ENCODE assay signal across 1 fruit fly cellular context in the genomic region with DNA sequence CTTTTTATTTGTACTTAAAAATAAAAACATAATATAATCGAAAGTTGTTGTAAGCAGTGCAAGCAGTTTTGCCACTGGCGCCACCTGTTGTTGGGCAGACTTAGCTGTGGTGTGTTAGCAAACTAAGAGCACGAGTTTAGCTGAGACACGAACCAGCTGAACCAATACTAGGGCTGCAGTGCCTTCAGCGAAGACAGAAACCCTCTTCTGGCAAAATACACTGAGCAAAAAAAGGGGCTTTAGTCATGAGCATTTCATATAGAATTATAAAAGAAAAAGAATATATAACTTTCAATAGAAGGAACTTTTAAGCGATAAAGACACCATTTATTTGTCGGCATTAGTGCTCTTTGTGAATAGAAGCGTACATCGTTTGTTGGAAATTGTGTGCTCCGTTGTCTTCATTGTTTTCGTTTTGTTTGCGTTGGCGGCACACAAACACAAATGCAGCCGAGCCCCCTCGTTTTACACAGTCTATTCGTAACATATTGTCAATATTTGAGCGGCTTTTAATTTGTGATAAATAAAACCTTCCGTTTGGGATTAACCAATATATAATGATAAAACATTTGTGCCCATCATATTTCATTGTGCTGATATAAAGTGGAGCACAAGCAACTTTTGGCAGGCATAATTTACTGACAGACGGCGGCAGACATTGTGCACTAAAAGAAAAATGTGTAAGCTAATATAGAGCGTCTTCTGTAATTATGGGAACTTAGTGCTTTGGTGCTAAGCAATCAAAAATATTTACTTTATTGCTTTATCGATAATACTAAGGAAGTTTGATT.
TF ChIP-seq lines count a peak whose summit lies in the region.

No protein-coding gene starts in this region.

TF ChIP-seq in whole organism, embryonic, 481 proteins besides CTCF, POLR2A, EP300 and RAD21 (continued from another document and continues in another):
- TF ChIP-seq CG5245 (GFP tag; optimal IDR thresholded peaks at IDR 0.05; lab: Kevin White, UChicago) (peak; percentile 72), z (GFP tag; IDR thresholded peaks at IDR 0.05; lab: Robert Waterston, UW) (no peak), CG18619 (GFP tag; optimal IDR thresholded peaks at IDR 0.05; lab: Kevin White, UChicago) (peak; percentile 70), dmrt11E (tag; optimal IDR thresholded peaks at IDR 0.05; lab: Kevin White, UChicago) (peak; percentile 78), CG1024 (GFP tag; IDR thresholded peaks at IDR 0.05; lab: Robert Waterston, UW) (peak; percentile 68), Doc2 (GFP tag; IDR thresholded peaks at IDR 0.05; lab: Robert Waterston, UW) (no peak), CG3838 (GFP tag; optimal IDR thresholded peaks at IDR 0.05; lab: Kevin White, UChicago) (peak; percentile 58), lbe (GFP tag; optimal IDR thresholded peaks at IDR 0.05; lab: Kevin White, UChicago) (peak; percentile 65), CG6854 (GFP tag; optimal IDR thresholded peaks at IDR 0.05; lab: Kevin White, UChicago) (peak; percentile 68), pnt (GFP tag; optimal IDR thresholded peaks at IDR 0.05; lab: Kevin White, UChicago) (peak; percentile 44), BEAF-32 (GFP tag; optimal IDR thresholded peaks at IDR 0.05; lab: Kevin White, UChicago) (peak; percentile 30), run (tag; optimal IDR thresholded peaks at IDR 0.05; lab: Kevin White, UChicago) (peak; percentile 58), MTF-1 (GFP tag; optimal IDR thresholded peaks at IDR 0.05; lab: Kevin White, UChicago; ENCODE audit: borderline replicate concordance) (peak; percentile 63), bsh (GFP tag; optimal IDR thresholded peaks at IDR 0.05; lab: Kevin White, UChicago) (peak; percentile 28 to 75), Myb (GFP tag; optimal IDR thresholded peaks at IDR 0.05; lab: Kevin White, UChicago) (no peak), hb (GFP tag; IDR thresholded peaks at IDR 0.05; lab: Robert Waterston, UW; ENCODE audit: partially characterized antibody) (no peak), sug (tag; optimal IDR thresholded peaks at IDR 0.05; lab: Kevin White, UChicago) (peak; percentile 52), p53 (GFP tag; optimal IDR thresholded peaks at IDR 0.05; lab: Kevin White, UChicago) (peak; percentile 35), amos (GFP tag; IDR thresholded peaks at IDR 0.05; lab: Robert Waterston, UW; ENCODE audit: partially characterized antibody) (peak; percentile 35; the same call in 1 of the 2 replicates), CG4282 (GFP tag; optimal IDR thresholded peaks at IDR 0.05; lab: Kevin White, UChicago) (peak; percentile 43), D19B (GFP tag; optimal IDR thresholded peaks at IDR 0.05; lab: Kevin White, UChicago) (peak; percentile 60), sd (tag; optimal IDR thresholded peaks at IDR 0.05; lab: Kevin White, UChicago) (no peak), Rfx (GFP tag; IDR thresholded peaks at IDR 0.05; lab: Robert Waterston, UW) (peak; percentile 91), CG9727 (GFP tag; optimal IDR thresholded peaks at IDR 0.05; lab: Kevin White, UChicago) (peak; percentile 63), CG7357 (GFP tag; IDR thresholded peaks at IDR 0.05; lab: Robert Waterston, UW) (peak; percentile 47; the same call in 1 of the 3 replicates), CG17802 (tag; optimal IDR thresholded peaks at IDR 0.05; lab: Kevin White, UChicago) (peak; percentile 61), CG14441 (GFP tag; IDR thresholded peaks at IDR 0.05; lab: Robert Waterston, UW) (peak; percentile 66), luna (GFP tag; optimal IDR thresholded peaks at IDR 0.05; lab: Kevin White, UChicago) (no peak), dysf (GFP tag; IDR thresholded peaks at IDR 0.05; lab: Robert Waterston, UW) (peak; percentile 79), Ets97D (GFP tag; optimal IDR thresholded peaks at IDR 0.05; lab: Kevin White, UChicago) (peak; percentile 76), gce (GFP tag; IDR thresholded peaks at IDR 0.05; lab: Robert Waterston, UW) (peak; percentile 72; the same call in 1 of the 3 replicates), CG14050 (GFP tag; IDR thresholded peaks at IDR 0.05; lab: Robert Waterston, UW) (peak; percentile 51; the same call in 2 of the 3 replicates), CG13287 (GFP tag; IDR thresholded peaks at IDR 0.05; lab: Robert Waterston, UW; ENCODE audit: partially characterized antibody) (no peak; the same call in 1 of the 2 replicates), CG18011 (GFP tag; optimal IDR thresholded peaks at IDR 0.05; lab: Kevin White, UChicago) (peak; percentile 22), crc (GFP tag; optimal IDR thresholded peaks at IDR 0.05; lab: Kevin White, UChicago) (no peak), wor (GFP tag; IDR thresholded peaks at IDR 0.05; lab: Robert Waterston, UW) (peak; percentile 35; the same call in 1 of the 2 replicates), Ada2b (GFP tag; IDR thresholded peaks at IDR 0.05; lab: Robert Waterston, UW) (peak; percentile 80), sens-2 (GFP tag; IDR thresholded peaks at IDR 0.05; lab: Robert Waterston, UW) (peak; percentile 31; the same call in 1 of the 2 replicates), sr (GFP tag; IDR thresholded peaks at IDR 0.05; lab: Robert Waterston, UW) (peak; percentile 81), repo (GFP tag; optimal IDR thresholded peaks at IDR 0.05; lab: Kevin White, UChicago) (peak; percentile 23), Pdp1 (GFP tag; optimal IDR thresholded peaks at IDR 0.05; lab: Kevin White, UChicago) (peak; percentile 3 to 56), Antp (GFP tag; optimal IDR thresholded peaks at IDR 0.05; lab: Kevin White, UChicago) (peak; percentile 45), CG11456 (GFP tag; IDR thresholded peaks at IDR 0.05; lab: Robert Waterston, UW) (peak; percentile 89), CG12219 (GFP tag; optimal IDR thresholded peaks at IDR 0.05; lab: Kevin White, UChicago) (peak; percentile 69), CG7556 (GFP tag; optimal IDR thresholded peaks at IDR 0.05; lab: Kevin White, UChicago) (peak; percentile 39), schlank (tag; optimal IDR thresholded peaks at IDR 0.05; lab: Kevin White, UChicago) (peak; percentile 46), ind (GFP tag; optimal IDR thresholded peaks at IDR 0.05; lab: Kevin White, UChicago) (peak; percentile 72), CG13624 (GFP tag; optimal IDR thresholded peaks at IDR 0.05; lab: Kevin White, UChicago) (peak; percentile 55), CG13894 (tag; optimal IDR thresholded peaks at IDR 0.05; lab: Kevin White, UChicago) (peak; percentile 46), CG3847 (GFP tag; IDR thresholded peaks at IDR 0.05; lab: Robert Waterston, UW) (peak; percentile 67), CG31441 (GFP tag; IDR thresholded peaks at IDR 0.05; lab: Robert Waterston, UW) (peak; percentile 85), CG13775 (GFP tag; optimal IDR thresholded peaks at IDR 0.05; lab: Kevin White, UChicago) (peak; percentile 64), sisA (GFP tag; IDR thresholded peaks at IDR 0.05; lab: Robert Waterston, UW) (peak; percentile 86), E2f2 (GFP tag; IDR thresholded peaks at IDR 0.05; lab: Robert Waterston, UW) (peak; percentile 56; the same call in 1 of the 2 replicates), grn (GFP tag; optimal IDR thresholded peaks at IDR 0.05; lab: Kevin White, UChicago) (peak; percentile 35), CG12744 (GFP tag; optimal IDR thresholded peaks at IDR 0.05; lab: Kevin White, UChicago) (peak; percentile 49), Poxn (GFP tag; IDR thresholded peaks at IDR 0.05; lab: Robert Waterston, UW) (0 out of 2 replicates have a peak, but pooled peaks have one; percentile 8), CG12769 (tag; optimal IDR thresholded peaks at IDR 0.05; lab: Kevin White, UChicago) (peak; percentile 25), CG30020 (tag; optimal IDR thresholded peaks at IDR 0.05; lab: Kevin White, UChicago) (peak; percentile 33), CG33213 (GFP tag; optimal IDR thresholded peaks at IDR 0.05; lab: Kevin White, UChicago) (peak; percentile 80), CG16813 (GFP tag; IDR thresholded peaks at IDR 0.05; lab: Robert Waterston, UW; ENCODE audit: partially characterized antibody) (no peak), CG17912 (GFP tag; optimal IDR thresholded peaks at IDR 0.05; lab: Kevin White, UChicago) (peak; percentile 66), H2.0 (GFP tag; IDR thresholded peaks at IDR 0.05; lab: Robert Waterston, UW) (peak; percentile 79), CG32772 (GFP tag; IDR thresholded peaks at IDR 0.05; lab: Robert Waterston, UW) (peak; percentile 68), GATAe (GFP tag; conservative IDR thresholded peaks at IDR 0.05; lab: Robert Waterston, UW) (no peak), kni (GFP tag; optimal IDR thresholded peaks at IDR 0.05; lab: Kevin White, UChicago) (peak; percentile 70), corto (GFP tag; optimal IDR thresholded peaks at IDR 0.05; lab: Kevin White, UChicago) (peak; percentile 10), nmo (GFP tag; optimal IDR thresholded peaks at IDR 0.05; lab: Kevin White, UChicago) (peak; percentile 69), insv (GFP tag; optimal IDR thresholded peaks at IDR 0.05; lab: Kevin White, UChicago) (peak in 1 of 2 experiments; percentile 18), CG17186 (GFP tag; optimal IDR thresholded peaks at IDR 0.05; lab: Kevin White, UChicago) (no peak), CG12299 (tag; optimal IDR thresholded peaks at IDR 0.05; lab: Kevin White, UChicago) (peak; percentile 69), CG15269 (tag; optimal IDR thresholded peaks at IDR 0.05; lab: Kevin White, UChicago) (peak; percentile 73), nerfin-1 (tag; optimal IDR thresholded peaks at IDR 0.05; lab: Kevin White, UChicago) (peak; percentile 77), Doc3 (GFP tag; IDR thresholded peaks at IDR 0.05; lab: Robert Waterston, UW; ENCODE audit: partially characterized antibody) (no peak), vfl (GFP tag; optimal IDR thresholded peaks at IDR 0.05; lab: Kevin White, UChicago) (peak; percentile 16), ab (GFP tag; optimal IDR thresholded peaks at IDR 0.05; lab: Kevin White, UChicago) (peak; percentile 80), usp (GFP tag; optimal IDR thresholded peaks at IDR 0.05; lab: Kevin White, UChicago) (no peak), CG2875 (GFP tag; optimal IDR thresholded peaks at IDR 0.05; lab: Kevin White, UChicago) (peak; percentile 79), Xbp1 (GFP tag; optimal IDR thresholded peaks at IDR 0.05; lab: Kevin White, UChicago) (peak; percentile 83), tgo (GFP tag; IDR thresholded peaks at IDR 0.05; lab: Robert Waterston, UW) (peak; percentile 71), CG6272 (GFP tag; IDR thresholded peaks at IDR 0.05; lab: Robert Waterston, UW) (peak; percentile 61), Eip74EF (GFP tag; optimal IDR thresholded peaks at IDR 0.05; lab: Kevin White, UChicago) (peak in 1 of 2 experiments; percentile 86), emc (GFP tag; optimal IDR thresholded peaks at IDR 0.05; lab: Kevin White, UChicago) (peak; percentile 55), bbx (GFP tag; IDR thresholded peaks at IDR 0.05; lab: Robert Waterston, UW; ENCODE audit: partially characterized antibody) (0 out of 2 replicates have a peak, but pooled peaks have one; percentile 7), salm (tag; optimal IDR thresholded peaks at IDR 0.05; lab: Kevin White, UChicago) (peak; percentile 82), Hmx (GFP tag; optimal IDR thresholded peaks at IDR 0.05; lab: Kevin White, UChicago) (no peak), CG3163 (GFP tag; optimal IDR thresholded peaks at IDR 0.05; lab: Kevin White, UChicago) (peak; percentile 48), en (GFP tag; optimal IDR thresholded peaks at IDR 0.05; lab: Kevin White, UChicago) (peak; percentile 20), CG10959 (GFP tag; IDR thresholded peaks at IDR 0.05; lab: Robert Waterston, UW) (no peak; the same call in none of the 2 replicates), kay (GFP tag; optimal IDR thresholded peaks at IDR 0.05; lab: Kevin White, UChicago) (no peak), CG17568 (GFP tag; optimal IDR thresholded peaks at IDR 0.05; lab: Kevin White, UChicago) (peak; percentile 89), Vsx1 (GFP tag; optimal IDR thresholded peaks at IDR 0.05; lab: Kevin White, UChicago) (peak; percentile 36), CG8089 (GFP tag; optimal IDR thresholded peaks at IDR 0.05; lab: Kevin White, UChicago) (peak; percentile 45), CG3995 (GFP tag; optimal IDR thresholded peaks at IDR 0.05; lab: Kevin White, UChicago) (peak; percentile 16), H15 (GFP tag; IDR thresholded peaks at IDR 0.05; lab: Robert Waterston, UW) (peak; percentile 65), seq (GFP tag; IDR thresholded peaks at IDR 0.05; lab: Robert Waterston, UW) (peak; percentile 51; the same call in 1 of the 2 replicates), CG2202 (tag; optimal IDR thresholded peaks at IDR 0.05; lab: Kevin White, UChicago) (peak; percentile 83), Asciz (GFP tag; optimal IDR thresholded peaks at IDR 0.05; lab: Kevin White, UChicago) (peak; percentile 91), CG6654 (GFP tag; optimal IDR thresholded peaks at IDR 0.05; lab: Kevin White, UChicago) (peak; percentile 26), inv (GFP tag; IDR thresholded peaks at IDR 0.05; lab: Robert Waterston, UW; ENCODE audit: partially characterized antibody) (peak; percentile 18; the same call in 1 of the 2 replicates), CG17829 (tag; optimal IDR thresholded peaks at IDR 0.05; lab: Kevin White, UChicago) (peak; percentile 55), vvl (GFP tag; IDR thresholded peaks at IDR 0.05; lab: Robert Waterston, UW) (peak; percentile 86), bcd (GFP tag; optimal IDR thresholded peaks at IDR 0.05; lab: Kevin White, UChicago) (peak; percentile 71), CG6765 (GFP tag; optimal IDR thresholded peaks at IDR 0.05; lab: Kevin White, UChicago) (peak; percentile 42), CG12236 (GFP tag; optimal IDR thresholded peaks at IDR 0.05; lab: Kevin White, UChicago) (no peak), CG9797 (GFP tag; optimal IDR thresholded peaks at IDR 0.05; lab: Kevin White, UChicago) (no peak), Lim3 (GFP tag; IDR thresholded peaks at IDR 0.05; lab: Robert Waterston, UW) (no peak), CG8478 (optimal IDR thresholded peaks at IDR 0.05; lab: Kevin White, UChicago) (peak; percentile 88), Dad (GFP tag; optimal IDR thresholded peaks at IDR 0.05; lab: Kevin White, UChicago) (peak; percentile 63), gsb-n (tag; optimal IDR thresholded peaks at IDR 0.05; lab: Kevin White, UChicago) (peak; percentile 78), HLH3B (GFP tag; IDR thresholded peaks at IDR 0.05; lab: Robert Waterston, UW) (peak; percentile 79), ac (GFP tag; optimal IDR thresholded peaks at IDR 0.05; lab: Kevin White, UChicago) (peak; percentile 55), otp (GFP tag; IDR thresholded peaks at IDR 0.05; lab: Robert Waterston, UW) (peak; percentile 82; the same call in 2 of the 3 replicates), MESR4 (GFP tag; optimal IDR thresholded peaks at IDR 0.05; lab: Kevin White, UChicago) (peak; percentile 18), mirr (GFP tag; optimal IDR thresholded peaks at IDR 0.05; lab: Kevin White, UChicago) (peak; percentile 30), E2f1 (GFP tag; IDR thresholded peaks at IDR 0.05; lab: Robert Waterston, UW) (peak; percentile 72), PHDP (tag; optimal IDR thresholded peaks at IDR 0.05; lab: Kevin White, UChicago) (peak; percentile 83), CG15601 (tag; optimal IDR thresholded peaks at IDR 0.05; lab: Kevin White, UChicago) (peak; percentile 86)
